Fruit fly (Drosophila melanogaster): ENCODE measurements around the gene ppk5.

ppk5 gene

dm6 chr3L:21496865-21497634, 37.4 kb upstream of the ppk5 start, which contains the start of gene Hr78 (continued):
- TF ChIP-seq CG4617 (GFP tag; optimal IDR thresholded peaks at IDR 0.05; ENCODE audit: borderline replicate concordance) (peak; percentile 75), CG11093 (GFP tag; IDR thresholded peaks at IDR 0.05) (no peak), Adf1 (GFP tag; IDR thresholded peaks at IDR 0.05) (no peak; the same call in 1 of the 2 replicates), TFAM (GFP tag; optimal IDR thresholded peaks at IDR 0.05) (no peak), Mrtf (GFP tag; IDR thresholded peaks at IDR 0.05) (peak; percentile 52; the same call in 1 of the 3 replicates), ro (GFP tag; IDR thresholded peaks at IDR 0.05) (no peak), Dref (GFP tag; IDR thresholded peaks at IDR 0.05) (no peak), MTF-1 (GFP tag; optimal IDR thresholded peaks at IDR 0.05; ENCODE audit: borderline replicate concordance) (no peak), Hr78 (GFP tag; optimal IDR thresholded peaks at IDR 0.05) (peak in 1 of 2 experiments; percentile 95), tgo (GFP tag; IDR thresholded peaks at IDR 0.05) (peak; percentile 60; the same call in 2 of the 3 replicates), tap (tag; optimal IDR thresholded peaks at IDR 0.05) (peak; percentile 69), CG4282 (GFP tag; optimal IDR thresholded peaks at IDR 0.05) (no peak), tio (GFP tag; optimal IDR thresholded peaks at IDR 0.05) (peak; percentile 71), Optix (GFP tag; IDR thresholded peaks at IDR 0.05) (peak; percentile 43; the same call in 1 of the 3 replicates), CG3407 (GFP tag; optimal IDR thresholded peaks at IDR 0.05) (peak; percentile 54), psq (GFP tag; optimal IDR thresholded peaks at IDR 0.05) (peak; percentile 32), CG11723 (GFP tag; optimal IDR thresholded peaks at IDR 0.05) (peak; percentile 63), CG6765 (GFP tag; optimal IDR thresholded peaks at IDR 0.05) (peak; percentile 90), Meics (GFP tag; optimal IDR thresholded peaks at IDR 0.05) (peak; percentile 90), CG16813 (GFP tag; IDR thresholded peaks at IDR 0.05; ENCODE audit: partially characterized antibody) (no peak), MBD-R2 (GFP tag; IDR thresholded peaks at IDR 0.05) (peak; percentile 43), CG10366 (GFP tag; IDR thresholded peaks at IDR 0.05) (peak; percentile 39), Camta (GFP tag; optimal IDR thresholded peaks at IDR 0.05) (no peak), CG8765 (GFP tag; IDR thresholded peaks at IDR 0.05) (no peak; the same call in 1 of the 2 replicates), mirr (GFP tag; optimal IDR thresholded peaks at IDR 0.05) (no peak), CG1233 (GFP tag; optimal IDR thresholded peaks at IDR 0.05) (peak; percentile 84), CG43689 (GFP tag; IDR thresholded peaks at IDR 0.05) (no peak), wdn (GFP tag; IDR thresholded peaks at IDR 0.05) (no peak), nau (GFP tag; optimal IDR thresholded peaks at IDR 0.05) (no peak), pnt (GFP tag; optimal IDR thresholded peaks at IDR 0.05) (no peak), CG4707 (GFP tag; optimal IDR thresholded peaks at IDR 0.05) (peak; percentile 44), Max (GFP tag; optimal IDR thresholded peaks at IDR 0.05) (peak; percentile 10), ranshi (GFP tag; IDR thresholded peaks at IDR 0.05) (peak; percentile 50), CG1832 (GFP tag; optimal IDR thresholded peaks at IDR 0.05) (no peak), lola (GFP tag; optimal IDR thresholded peaks at IDR 0.05) (peak in 1 of 3 experiments; percentile 76), CG9727 (GFP tag; optimal IDR thresholded peaks at IDR 0.05) (peak; percentile 83), pzg (GFP tag; optimal IDR thresholded peaks at IDR 0.05) (peak; percentile 63), Dip2 (GFP tag; IDR thresholded peaks at IDR 0.05) (no peak), CG17912 (GFP tag; optimal IDR thresholded peaks at IDR 0.05) (no peak), az2 (GFP tag; optimal IDR thresholded peaks at IDR 0.05) (peak; percentile 68), CG3847 (GFP tag; IDR thresholded peaks at IDR 0.05) (peak; percentile 40; the same call in 1 of the 2 replicates), CG10565 (GFP tag; optimal IDR thresholded peaks at IDR 0.05) (no peak), NfI (GFP tag; optimal IDR thresholded peaks at IDR 0.05) (peak; percentile 77), scrt (GFP tag; optimal IDR thresholded peaks at IDR 0.05) (peak; percentile 91), CG5245 (GFP tag; optimal IDR thresholded peaks at IDR 0.05) (peak; percentile 31), zen2 (GFP tag; IDR thresholded peaks at IDR 0.05; ENCODE audit: partially characterized antibody) (no peak), gsb-n (tag; optimal IDR thresholded peaks at IDR 0.05) (peak; percentile 79), Dip3 (GFP tag; optimal IDR thresholded peaks at IDR 0.05) (no peak), dan (GFP tag; IDR thresholded peaks at IDR 0.05) (no peak)

Measured in whole organism, embryonic.